Fruit fly (Drosophila melanogaster): Measurements from ENCODE around the gene CG12012.

- TF ChIP-seq CTCF (optimal IDR thresholded peaks at IDR 0.05) (no peak), CG8478 (optimal IDR thresholded peaks at IDR 0.05) (no peak)
Measured at dm6 chr3L:3386730-3387129, 10.2 kb downstream of the CG12012 start.

All from S2 (cell line).